Worm (Caenorhabditis elegans) whole organism, early embryonic: ENCODE data around the gene Y51H4A.22.
"Not testable (repeated sequence)": the region's sequence is repeated elsewhere in the genome, so short reads cannot be mapped to it uniquely, and the experiment has no call there.

Source experiments
- ama-1 ChIP-seq: fragments of 150-350 bp; optimal IDR thresholded peaks from 2 replicates; lab custom pipeline; 2014
- ceh-13 ChIP-seq: fragments of 200-800 bp; sonication (Bioruptor generic); optimal IDR thresholded peaks from 2 replicates; lab custom pipeline; 2018; ENCODE audit warnings: mild to moderate bottlenecking, missing genetic modification characterization, missing compliant biosample characterization
- flt-1 ChIP-seq: fragments of 200-800 bp; sonication (Bioruptor generic); IDR thresholded peaks from 2 replicates; pipeline ENCODE4 v1.3.6; 2022; ENCODE audit warnings: missing genetic modification characterization, missing compliant biosample characterization
- hmbx-1 ChIP-seq: sonication (generic microtip); optimal IDR thresholded peaks from 2 replicates; lab custom pipeline; 2016; ENCODE audit warnings: mild to moderate bottlenecking, missing genetic modification characterization, missing compliant biosample characterization
- hmg-4 ChIP-seq: fragments of 200-800 bp; sonication (Bioruptor generic); optimal IDR thresholded peaks from 2 replicates; lab custom pipeline; 2018; ENCODE audit warnings: mild to moderate bottlenecking, missing genetic modification characterization, missing compliant biosample characterization
- hnd-1 ChIP-seq: sonication (generic microtip); optimal IDR thresholded peaks from 2 replicates; lab custom pipeline; 2016; ENCODE audit warnings: missing genetic modification characterization, missing compliant biosample characterization
- sea-1 ChIP-seq: fragments of 200-800 bp; sonication (Bioruptor generic); conservative IDR thresholded peaks from 2 replicates; pipeline ENCODE4 v1.3.6; 2022; ENCODE audit warnings: missing genetic modification characterization, missing compliant biosample characterization
- tbx-37 ChIP-seq: fragments of 200-800 bp; sonication (Bioruptor generic); conservative IDR thresholded peaks from 2 replicates; pipeline ENCODE4 v1.3.6; 2022; ENCODE audit warnings: missing genetic modification reagents, missing genetic modification characterization, missing compliant biosample characterization

ce11 chrIV:16755771-16756170 is 35.3 kb downstream of the Y51H4A.22 start, which contains the start of gene Y43D4A.2:
- not testable (repeated sequence) for TF ChIP-seq ama-1; flt-1 (GFP tag; lab: Robert Waterston, UW); hnd-1 (tag; lab: Kevin White, UChicago); hmbx-1 (tag; lab: Kevin White, UChicago); ceh-13 (GFP tag; lab: Kevin White, UChicago); hmg-4; tbx-37 (GFP tag; lab: Robert Waterston, UW); sea-1 (GFP tag; lab: Robert Waterston, UW)
